Worm (Caenorhabditis elegans) whole organism, mixed stage, embryonic: ENCODE measurements around the gene gst-44.
"Not testable (repeated sequence)": the region's sequence is repeated elsewhere in the genome, so short reads cannot be mapped to it uniquely, and the experiment has no call there.

Source experiments
- M03D4.4 ChIP-seq: sonication (generic microtip); optimal IDR thresholded peaks from 2 replicates; lab custom pipeline; 2017; ENCODE audit warnings: mild to moderate bottlenecking, missing genetic modification characterization, missing compliant biosample characterization
- bed-3 ChIP-seq: fragments of 200-800 bp; sonication (Bioruptor generic); optimal IDR thresholded peaks from 3 replicates; lab custom pipeline; 2018; ENCODE audit warnings: mild to moderate bottlenecking, missing genetic modification characterization, moderate library complexity, missing compliant biosample characterization
- blmp-1 ChIP-seq: fragments of 150-350 bp; optimal IDR thresholded peaks from 2 replicates; lab custom pipeline; 2014; ENCODE audit warnings: missing biosample characterization, missing genetic modification characterization
- ceh-39 ChIP-seq: fragments of 150-350 bp; optimal IDR thresholded peaks from 2 replicates; lab custom pipeline; 2014; ENCODE audit warnings: missing biosample characterization, missing genetic modification characterization
- ceh-43 ChIP-seq: fragments of 200-800 bp; sonication (Bioruptor generic); optimal IDR thresholded peaks from 2 replicates; lab custom pipeline; 2018; ENCODE audit warnings: mild to moderate bottlenecking, missing genetic modification characterization, moderate library complexity, missing compliant biosample characterization
- ceh-83 ChIP-seq: fragments of 200-800 bp; sonication (Bioruptor generic); optimal IDR thresholded peaks from 2 replicates; lab custom pipeline; 2018; ENCODE audit warnings: mild to moderate bottlenecking, missing genetic modification characterization, missing compliant biosample characterization
- ces-1 ChIP-seq: fragments of 150-350 bp; optimal IDR thresholded peaks from 2 replicates; lab custom pipeline; 2014; ENCODE audit warnings: missing biosample characterization, missing genetic modification reagents, missing genetic modification characterization
- cnd-1 ChIP-seq: fragments of 200-800 bp; sonication (Bioruptor generic); optimal IDR thresholded peaks from 2 replicates; lab custom pipeline; 2018; ENCODE audit warnings: mild to moderate bottlenecking, missing genetic modification characterization, missing compliant biosample characterization
- drap-1 ChIP-seq: fragments of 200-800 bp; sonication (Bioruptor generic); optimal IDR thresholded peaks from 3 replicates; lab custom pipeline; 2018; ENCODE audit warnings: mild to moderate bottlenecking, missing genetic modification characterization, missing compliant biosample characterization
- elt-1 ChIP-seq: sonication (generic microtip); optimal IDR thresholded peaks from 2 replicates; lab custom pipeline; 2017; ENCODE audit warnings: missing genetic modification characterization, mild to moderate bottlenecking, missing compliant biosample characterization, antibody characterized with exemption, moderate library complexity, borderline replicate concordance; ENCODE audit not compliant: insufficient read depth
- elt-3 ChIP-seq: fragments of 150-350 bp; optimal IDR thresholded peaks from 2 replicates; lab custom pipeline; 2014; ENCODE audit warnings: missing biosample characterization, missing genetic modification characterization
- flh-1 ChIP-seq: fragments of 200-800 bp; sonication (Bioruptor generic); optimal IDR thresholded peaks from 2 replicates; lab custom pipeline; 2018; ENCODE audit warnings: mild to moderate bottlenecking, missing genetic modification characterization, moderate library complexity, missing compliant biosample characterization
- ham-2 ChIP-seq: fragments of 200-800 bp; sonication (Bioruptor generic); optimal IDR thresholded peaks from 2 replicates; lab custom pipeline; 2018; ENCODE audit warnings: mild to moderate bottlenecking, missing genetic modification characterization, missing compliant biosample characterization
- hlh-1 ChIP-seq: fragments of 150-350 bp; optimal IDR thresholded peaks from 2 replicates; lab custom pipeline; 2014; ENCODE audit warnings: missing biosample characterization, missing genetic modification reagents, missing genetic modification characterization
- lin-13 ChIP-seq: fragments of 150-350 bp; optimal IDR thresholded peaks from 2 replicates; lab custom pipeline; 2014; ENCODE audit warnings: missing biosample characterization, missing genetic modification characterization
- lin-32 ChIP-seq: fragments of 200-800 bp; sonication (Bioruptor generic); optimal IDR thresholded peaks from 2 replicates; lab custom pipeline; 2018; ENCODE audit warnings: mild to moderate bottlenecking, missing genetic modification characterization, missing compliant biosample characterization
- lsy-2 ChIP-seq: fragments of 150-350 bp; optimal IDR thresholded peaks from 2 replicates; lab custom pipeline; 2014; ENCODE audit warnings: missing biosample characterization, missing genetic modification characterization
- mab-5 ChIP-seq: fragments of 150-350 bp; optimal IDR thresholded peaks from 2 replicates; lab custom pipeline; 2014; ENCODE audit warnings: missing biosample characterization, missing genetic modification characterization
- mls-2 ChIP-seq: sonication (generic microtip); optimal IDR thresholded peaks from 2 replicates; lab custom pipeline; 2016; ENCODE audit warnings: mild to moderate bottlenecking, missing genetic modification characterization, moderate library complexity, missing compliant biosample characterization
- nhr-12 ChIP-seq: fragments of 150-350 bp; optimal IDR thresholded peaks from 2 replicates; lab custom pipeline; 2014; ENCODE audit warnings: missing biosample characterization, missing genetic modification characterization
- nhr-237 ChIP-seq: fragments of 150-350 bp; optimal IDR thresholded peaks from 2 replicates; lab custom pipeline; 2014; ENCODE audit warnings: missing biosample characterization, missing genetic modification characterization
- nhr-28 ChIP-seq: fragments of 150-350 bp; optimal IDR thresholded peaks from 2 replicates; lab custom pipeline; 2014; ENCODE audit warnings: missing biosample characterization, missing genetic modification characterization
- nhr-76 ChIP-seq: sonication (generic microtip); optimal IDR thresholded peaks from 2 replicates; lab custom pipeline; 2017; ENCODE audit warnings: missing biosample characterization, missing genetic modification characterization
- sem-2 ChIP-seq: fragments of 200-800 bp; sonication (Bioruptor generic); optimal IDR thresholded peaks from 2 replicates; lab custom pipeline; 2018; ENCODE audit warnings: mild to moderate bottlenecking, missing genetic modification characterization, missing compliant biosample characterization
- snpc-4 ChIP-seq: fragments of 150-350 bp; optimal IDR thresholded peaks from 2 replicates; lab custom pipeline; 2014; ENCODE audit warnings: missing biosample characterization, missing genetic modification characterization
- sptf-1 ChIP-seq: sonication (generic microtip); optimal IDR thresholded peaks from 2 replicates; lab custom pipeline; 2017; ENCODE audit warnings: mild to moderate bottlenecking, missing genetic modification characterization, moderate library complexity, missing compliant biosample characterization
- unc-120 ChIP-seq: sonication (generic microtip); optimal IDR thresholded peaks from 2 replicates; lab custom pipeline; 2017; ENCODE audit warnings: missing genetic modification characterization, missing compliant biosample characterization; ENCODE audit not compliant: poor library complexity, severe bottlenecking
- unc-39 ChIP-seq: fragments of 150-350 bp; optimal IDR thresholded peaks from 2 replicates; lab custom pipeline; 2014; ENCODE audit warnings: missing biosample characterization, missing genetic modification characterization
- unc-62 ChIP-seq: fragments of 150-350 bp; optimal IDR thresholded peaks from 2 replicates; lab custom pipeline; 2014; ENCODE audit warnings: missing biosample characterization, missing genetic modification reagents, missing genetic modification characterization
- zip-8 ChIP-seq: fragments of 150-350 bp; optimal IDR thresholded peaks from 2 replicates; lab custom pipeline; 2014; ENCODE audit warnings: missing biosample characterization, missing genetic modification characterization
- ztf-11 ChIP-seq: fragments of 150-350 bp; optimal IDR thresholded peaks from 2 replicates; lab custom pipeline; 2014; ENCODE audit warnings: missing biosample characterization, missing genetic modification characterization

Gene gst-44

DNA sequence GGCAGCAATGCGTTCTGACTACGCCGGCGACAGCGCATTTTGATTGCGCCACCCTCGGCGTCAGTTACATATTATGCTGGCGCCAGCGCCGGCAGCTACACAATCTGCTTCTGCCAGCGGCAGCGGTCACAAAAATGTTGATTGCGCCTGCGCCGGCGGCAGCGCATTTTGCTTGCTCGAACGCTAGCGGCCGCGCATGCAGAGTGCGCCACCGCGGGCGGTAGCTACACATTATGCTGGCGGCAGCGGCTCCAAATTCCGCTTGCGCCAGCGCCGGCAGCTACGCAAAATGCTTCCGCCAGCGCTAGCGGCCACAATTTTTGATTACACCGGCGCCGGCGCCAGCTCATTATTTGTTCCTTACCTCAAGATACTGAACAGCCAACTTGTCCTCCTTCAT is 13.5 kb upstream of the gst-44 start:
- TF ChIP-seq ceh-43 (GFP tag; lab: Kevin White, UChicago) (no peak), lsy-2 (tag; lab: Kevin White, UChicago) (no peak), mls-2 (tag; lab: Kevin White, UChicago) (no peak), sem-2 (GFP tag; lab: Kevin White, UChicago) (no peak), lin-13 (no peak), hlh-1 (tag; lab: Kevin White, UChicago) (no peak), unc-62 (GFP tag; lab: Kevin White, UChicago) (no peak), nhr-28 (tag; lab: Kevin White, UChicago) (no peak), lin-32 (GFP tag; lab: Kevin White, UChicago) (no peak), flh-1 (GFP tag; lab: Kevin White, UChicago) (no peak), nhr-237 (no peak), bed-3 (GFP tag; lab: Kevin White, UChicago) (no peak), blmp-1 (tag; lab: Kevin White, UChicago) (no peak), ham-2 (GFP tag; lab: Kevin White, UChicago) (no peak), ceh-39 (no peak), nhr-76 (tag; lab: Kevin White, UChicago) (no peak), sptf-1 (tag; lab: Kevin White, UChicago) (no peak), drap-1 (GFP tag; lab: Kevin White, UChicago) (no peak)

DNA sequence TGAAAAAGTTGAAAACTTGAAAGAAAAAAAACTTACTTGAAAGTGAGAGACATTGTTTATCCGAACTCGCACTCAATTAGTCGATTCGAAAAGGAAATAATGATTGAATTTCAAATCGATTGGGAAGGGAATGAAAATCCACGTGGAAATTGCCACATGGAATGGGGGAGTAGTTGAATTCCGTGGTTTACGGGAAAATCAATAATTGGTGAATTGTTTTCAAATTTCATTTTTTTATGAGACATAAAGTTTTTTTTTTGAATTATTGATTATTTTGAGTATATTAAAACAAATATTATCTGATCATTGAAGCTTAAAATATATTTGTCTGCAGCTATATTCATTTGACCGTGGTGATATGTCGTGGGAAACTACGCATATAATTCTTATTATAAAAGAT is 12.8 kb upstream of the gst-44 start, which contains the start of gene F13A7.1:
TSS of gene F13A7.1 (minus strand) at position 101 of the 400 bp plus-strand sequence.
- TF ChIP-seq ztf-11 (tag; lab: Kevin White, UChicago) = no peak
- TF ChIP-seq flh-1 (GFP tag; lab: Kevin White, UChicago) = no peak
- no peak for TF ChIP-seq sptf-1 (tag; lab: Kevin White, UChicago)
- no peak for TF ChIP-seq ceh-83 (GFP tag; lab: Kevin White, UChicago)
- no peak for TF ChIP-seq lin-13
- no peak for TF ChIP-seq hlh-1 (tag; lab: Kevin White, UChicago)
- no peak for TF ChIP-seq cnd-1 (tag; lab: Kevin White, UChicago)
- no peak for TF ChIP-seq sem-2 (GFP tag; lab: Kevin White, UChicago)
- no peak for TF ChIP-seq ces-1 (GFP tag; lab: Kevin White, UChicago)
- TF ChIP-seq nhr-237 = no peak
- TF ChIP-seq mab-5 (tag; lab: Kevin White, UChicago) = no peak
- TF ChIP-seq snpc-4 (tag; lab: Kevin White, UChicago) = no peak
- TF ChIP-seq nhr-12 (tag; lab: Kevin White, UChicago) = no peak
- no peak for TF ChIP-seq ceh-43 (GFP tag; lab: Kevin White, UChicago)

DNA sequence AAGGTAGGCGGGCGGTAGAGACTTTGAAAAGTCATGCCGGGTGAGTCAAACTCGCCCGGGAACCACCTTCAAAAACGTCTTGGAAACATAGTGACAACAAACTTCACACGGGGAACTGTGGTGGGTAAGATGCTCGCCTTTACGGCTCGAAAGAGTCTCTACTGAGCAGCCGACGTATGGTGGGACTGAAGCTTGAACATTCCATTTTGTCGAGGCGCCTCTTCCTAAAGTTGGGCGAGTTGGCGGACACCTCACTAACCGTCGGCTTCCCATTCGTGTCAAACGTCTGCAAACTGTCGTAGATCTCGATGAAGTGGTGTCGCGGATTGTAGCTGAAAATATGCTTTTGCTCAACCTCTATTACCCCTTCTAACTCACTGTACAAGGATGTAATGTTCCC is 7.7 kb upstream of the gst-44 start:
- TF ChIP-seq elt-1 (tag; lab: Kevin White, UChicago) (no peak), zip-8 (tag; lab: Kevin White, UChicago) (no peak), nhr-12 (tag; lab: Kevin White, UChicago) (no peak), lin-13 (no peak), nhr-237 (no peak), mls-2 (tag; lab: Kevin White, UChicago) (no peak), lsy-2 (tag; lab: Kevin White, UChicago) (no peak), flh-1 (GFP tag; lab: Kevin White, UChicago) (no peak), elt-3 (no peak), drap-1 (GFP tag; lab: Kevin White, UChicago) (no peak), unc-62 (GFP tag; lab: Kevin White, UChicago) (no peak), snpc-4 (tag; lab: Kevin White, UChicago) (no peak), ceh-43 (GFP tag; lab: Kevin White, UChicago) (no peak), nhr-28 (tag; lab: Kevin White, UChicago) (no peak), ces-1 (GFP tag; lab: Kevin White, UChicago) (no peak), ztf-11 (tag; lab: Kevin White, UChicago) (no peak)

DNA sequence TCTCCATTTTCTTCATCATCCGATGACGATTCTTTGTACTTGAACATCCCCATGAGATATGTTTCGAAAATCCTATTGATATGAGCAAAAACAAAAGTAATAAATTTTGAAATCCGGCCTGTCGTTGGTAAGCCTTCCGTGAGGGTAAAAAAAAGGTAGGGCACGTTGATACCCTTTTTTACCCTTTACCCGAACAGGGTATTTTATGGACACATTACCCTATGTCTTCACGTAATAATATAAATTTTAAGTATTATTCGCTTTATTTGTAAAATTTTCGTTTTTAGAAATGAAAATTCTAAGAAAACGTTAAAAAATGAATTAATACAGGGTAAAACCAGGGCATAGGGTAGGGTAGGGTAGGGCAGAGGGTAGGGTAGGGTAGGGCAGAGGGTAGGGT is 7.0 kb upstream of the gst-44 start, which contains the start of gene F13A7.7:
TSS of gene F13A7.7 (minus strand) at position 101 of the 400 bp plus-strand sequence.
- not testable (repeated sequence) for TF ChIP-seq nhr-76 (tag; lab: Kevin White, UChicago); elt-3; unc-39 (tag; lab: Kevin White, UChicago)
- TF ChIP-seq, all 35 proteins: peak for 0; not testable (repeated sequence) for 35

DNA sequence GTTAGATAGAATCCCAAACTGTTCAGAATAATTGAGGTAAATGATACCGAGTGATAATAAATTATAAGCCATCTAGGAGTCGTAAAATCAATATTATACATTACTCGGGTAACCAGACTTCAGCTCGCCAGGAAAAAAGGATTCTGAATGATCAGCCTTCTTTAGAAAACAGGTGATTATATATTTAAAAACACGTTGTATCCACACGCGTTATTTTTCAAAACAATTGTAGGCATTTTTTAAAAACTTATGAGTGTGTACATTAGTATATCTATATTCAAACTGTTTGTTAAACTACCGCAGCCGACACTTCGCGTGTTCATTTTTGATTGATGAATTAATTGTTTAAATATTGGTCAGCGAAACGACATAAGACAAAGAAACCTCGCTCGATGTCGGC is 2.4 kb upstream of the gst-44 start, which contains the start of gene sri-65:
TSS of gene sri-65 (minus strand) at position 101 of the 400 bp plus-strand sequence.
- TF ChIP-seq elt-1 (tag; lab: Kevin White, UChicago) (no peak), unc-62 (GFP tag; lab: Kevin White, UChicago) (no peak), blmp-1 (tag; lab: Kevin White, UChicago) (no peak), nhr-28 (tag; lab: Kevin White, UChicago) (no peak), M03D4.4 (no peak), unc-120 (tag; lab: Kevin White, UChicago) (no peak), nhr-237 (no peak), drap-1 (GFP tag; lab: Kevin White, UChicago) (no peak), mls-2 (tag; lab: Kevin White, UChicago) (no peak), nhr-76 (tag; lab: Kevin White, UChicago) (no peak), flh-1 (GFP tag; lab: Kevin White, UChicago) (no peak), nhr-12 (tag; lab: Kevin White, UChicago) (no peak)
